Fruit fly (Drosophila melanogaster) whole organism: ENCODE data around the gene Cad96Cb.

Source experiments
- CG8478 ChIP-seq: fragments of >200 bp; optimal IDR thresholded peaks from 2 replicates; lab custom pipeline; 2018; ENCODE audit warnings: inconsistent platforms
- pan ChIP-seq: fragments of >200 bp; optimal IDR thresholded peaks from 2 replicates; lab custom pipeline; 2017

DNA sequence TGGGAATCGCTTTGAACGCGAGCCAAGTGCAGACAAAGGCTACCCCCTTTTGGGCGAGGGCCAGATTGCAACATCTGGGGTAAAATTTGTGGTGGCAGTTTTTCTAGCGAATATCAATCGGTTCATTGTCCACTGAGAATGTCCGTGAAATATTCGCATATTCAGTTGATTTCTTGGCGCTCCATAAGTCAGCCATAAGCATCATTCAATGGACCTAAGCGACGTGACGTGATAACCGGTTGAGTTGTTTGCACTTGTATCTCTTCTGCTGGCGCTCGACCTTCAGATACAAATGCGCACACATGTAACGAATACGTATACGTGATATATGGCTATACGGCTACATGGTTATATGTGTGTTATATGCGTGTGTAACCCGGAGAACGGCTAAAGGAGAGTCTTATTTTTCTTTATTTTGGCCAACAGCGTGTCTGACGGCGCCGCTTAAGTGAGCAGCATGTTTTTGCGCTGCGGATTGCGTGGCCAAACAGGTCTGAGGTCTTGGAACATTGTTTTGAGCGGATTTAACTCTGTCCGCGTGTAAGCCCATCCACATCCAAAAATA, 26.6 kb downstream of the Cad96Cb start:
- no peak for TF ChIP-seq pan (lab: Kevin White, UChicago)
- no peak for TF ChIP-seq CG8478 (lab: Kevin White, UChicago)
